Worm (Caenorhabditis elegans) whole organism, dauer: ENCODE measurements around the gene srx-60.

Experiments used
- unc-62 ChIP-seq: sonication (generic microtip); optimal IDR thresholded peaks from 2 replicates; lab custom pipeline; 2017; ENCODE audit warnings: missing biosample characterization, missing genetic modification reagents, missing genetic modification characterization

Gene srx-60

ce11 chrV:7389771-7390170 is 10.9 kb upstream of the srx-60 start, which contains the start of gene C02H6.1:
Gene C02H6.1, minus strand, starts transcription at chrV:7389871.
- TF ChIP-seq unc-62 (GFP tag; lab: Kevin White, UChicago): no peak

- TF ChIP-seq unc-62 (GFP tag; lab: Kevin White, UChicago): no peak
Measured at ce11 chrV:7391933-7392332, 8.8 kb upstream of the srx-60 start, which contains the start of gene fbxa-105. Gene fbxa-105, minus strand, starts transcription at chrV:7392029.

- TF ChIP-seq unc-62 (GFP tag; lab: Kevin White, UChicago): no peak
Measured at ce11 chrV:7395359-7395758, 5.3 kb upstream of the srx-60 start, which contains the start of gene srx-9. Gene srx-9, minus strand, starts transcription at chrV:7395459.

- no peak for TF ChIP-seq unc-62 (GFP tag; lab: Kevin White, UChicago)
Measured at ce11 chrV:7399202-7399601, 1.5 kb upstream of the srx-60 start, which contains the start of gene gst-41. Gene gst-41, minus strand, starts transcription at chrV:7399302.

ce11 chrV:7400095-7400494 is 593 bp upstream of the srx-60 start, which contains the start of gene cnc-9:
Gene cnc-9, minus strand, starts transcription at chrV:7400195.
- TF ChIP-seq unc-62 (GFP tag; lab: Kevin White, UChicago): no peak

ce11 chrV:7402355-7402754 is 1.7 kb downstream of the srx-60 start, which contains the start of gene srj-13:
Gene srj-13, plus strand, starts transcription at chrV:7402655.
- TF ChIP-seq unc-62 (GFP tag; lab: Kevin White, UChicago): no peak

- TF ChIP-seq unc-62 (GFP tag; lab: Kevin White, UChicago): no peak
Measured at ce11 chrV:7403501-7403900, 2.8 kb downstream of the srx-60 start.

ce11 chrV:7408520-7408919 is 7.8 kb downstream of the srx-60 start, which contains the start of gene srt-6:
Gene srt-6, minus strand, starts transcription at chrV:7408814.
- TF ChIP-seq unc-62 (GFP tag; lab: Kevin White, UChicago): no peak

ce11 chrV:7409599-7409998 is 8.9 kb downstream of the srx-60 start, which contains the start of gene R13D7.2:
Gene R13D7.2, plus strand, starts transcription at chrV:7409899.
- TF ChIP-seq unc-62 (GFP tag; lab: Kevin White, UChicago): no peak

- TF ChIP-seq unc-62 (GFP tag; lab: Kevin White, UChicago): no peak
Measured at ce11 chrV:7411695-7412094, 11.0 kb downstream of the srx-60 start, which contains the start of gene str-41. Gene str-41, plus strand, starts transcription at chrV:7411995.

- TF ChIP-seq unc-62 (GFP tag; lab: Kevin White, UChicago): no peak
Measured at ce11 chrV:7413107-7413774, 12.6 kb downstream of the srx-60 start, which contains the start of gene F18E3.11. Gene F18E3.11, plus strand, starts transcription at chrV:7413482.

- no peak for TF ChIP-seq unc-62 (GFP tag; lab: Kevin White, UChicago)
Measured at ce11 chrV:7414909-7415308, 14.2 kb downstream of the srx-60 start, which contains the start of gene F18E3.12. Gene F18E3.12, plus strand, starts transcription at chrV:7414985.

ce11 chrV:7415780-7416428 is 15.2 kb downstream of the srx-60 start, which contains the start of gene F18E3.13:
Gene F18E3.13, plus strand, starts transcription at chrV:7416164.
- no peak for TF ChIP-seq unc-62 (GFP tag; lab: Kevin White, UChicago)

- no peak for TF ChIP-seq unc-62 (GFP tag; lab: Kevin White, UChicago)
Measured at ce11 chrV:7416569-7416968, 15.9 kb downstream of the srx-60 start.

ce11 chrV:7417018-7417716 is 16.5 kb downstream of the srx-60 start, which contains the start of gene srw-67:
Gene srw-67, plus strand, starts transcription at chrV:7417660.
- no peak for TF ChIP-seq unc-62 (GFP tag; lab: Kevin White, UChicago)
